Fruit fly (Drosophila melanogaster): ENCODE measurements around the gene Sfp24Ba.

Gene Sfp24Ba

DNA sequence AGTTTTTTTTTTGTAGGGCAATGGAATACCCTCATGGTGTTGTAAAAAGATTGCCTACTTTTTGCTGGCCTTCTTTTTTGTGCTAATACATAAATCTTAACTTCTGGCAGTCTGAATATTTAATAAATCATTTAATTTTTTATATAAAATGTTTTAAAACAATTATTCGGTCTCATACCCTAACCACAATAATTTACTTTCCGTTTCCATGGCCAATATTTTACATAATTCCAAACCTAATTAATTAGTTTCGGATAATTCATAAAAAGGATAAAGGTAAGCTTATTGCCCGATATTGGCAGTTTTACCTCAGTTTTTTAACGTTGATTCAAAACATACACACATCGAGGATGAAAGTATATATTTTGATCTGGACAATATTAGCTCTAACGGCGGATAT, 31.5 kb upstream of the Sfp24Ba start, which contains the start of gene CG42465:
CG42465 (plus strand) TSS at position 301 of the 400 bp plus-strand sequence.
- no peak for TF ChIP-seq chn (GFP tag; optimal IDR thresholded peaks at IDR 0.05)
- no peak for TF ChIP-seq CG13287 (GFP tag; IDR thresholded peaks at IDR 0.05; ENCODE audit: partially characterized antibody)
- no peak for TF ChIP-seq CG9437 (GFP tag; optimal IDR thresholded peaks at IDR 0.05)

DNA sequence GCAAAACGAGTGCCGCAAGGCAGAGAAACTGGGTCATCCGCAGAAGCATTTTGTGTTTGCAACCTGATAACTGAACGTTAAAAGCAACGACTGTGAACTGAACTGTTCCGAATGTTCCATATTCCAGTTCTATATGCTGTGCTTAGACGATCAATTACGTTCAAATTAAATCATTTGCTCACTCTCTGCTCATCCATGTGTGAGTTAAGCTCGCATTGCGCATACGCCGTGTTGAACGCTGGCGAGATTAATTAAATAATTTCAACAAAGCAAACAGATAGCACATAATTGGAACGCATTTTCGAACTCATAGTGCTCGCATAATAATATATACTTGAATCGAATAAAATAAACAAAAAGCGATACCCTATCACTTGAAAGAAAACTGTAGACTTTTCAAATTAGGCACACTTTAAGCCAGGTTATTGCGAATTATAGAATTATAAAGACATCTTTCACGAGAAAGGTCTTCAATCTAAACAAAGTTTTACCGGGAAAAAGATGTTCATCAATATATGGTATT, 30.7 kb upstream of the Sfp24Ba start, which contains the start of the genes CG10031 and CG42464:
CG10031 (minus strand) TSS at position 101 of the 523 bp plus-strand sequence.
CG42464 (plus strand) TSS at position 473 of the 523 bp plus-strand sequence.
- TF ChIP-seq Pdp1 (GFP tag; optimal IDR thresholded peaks at IDR 0.05) (peak in 1 of 2 experiments; percentile 42), org-1 (GFP tag; optimal IDR thresholded peaks at IDR 0.05) (no peak), pan (optimal IDR thresholded peaks at IDR 0.05) (no peak), pan (GFP tag; optimal IDR thresholded peaks at IDR 0.05 in 1 of 2, IDR thresholded peaks at IDR 0.05 in 1 of 2) (no peak), Jarid2 (GFP tag; optimal IDR thresholded peaks at IDR 0.05) (no peak), Oaz (GFP tag; IDR thresholded peaks at IDR 0.05) (no peak), zfh1 (GFP tag; IDR thresholded peaks at IDR 0.05) (no peak), aop (GFP tag; IDR thresholded peaks at IDR 0.05) (no peak), CG15514 (GFP tag; optimal IDR thresholded peaks at IDR 0.05) (peak; percentile 56), CG2199 (GFP tag; IDR thresholded peaks at IDR 0.05) (no peak), pum (GFP tag; optimal IDR thresholded peaks at IDR 0.05) (no peak), slou (GFP tag; optimal IDR thresholded peaks at IDR 0.05) (no peak), CG17359 (tag; optimal IDR thresholded peaks at IDR 0.05) (no peak), CG34376 (GFP tag; optimal IDR thresholded peaks at IDR 0.05) (peak; percentile 26), al (GFP tag; IDR thresholded peaks at IDR 0.05) (no peak), Poxn (GFP tag; IDR thresholded peaks at IDR 0.05) (no peak)

DNA sequence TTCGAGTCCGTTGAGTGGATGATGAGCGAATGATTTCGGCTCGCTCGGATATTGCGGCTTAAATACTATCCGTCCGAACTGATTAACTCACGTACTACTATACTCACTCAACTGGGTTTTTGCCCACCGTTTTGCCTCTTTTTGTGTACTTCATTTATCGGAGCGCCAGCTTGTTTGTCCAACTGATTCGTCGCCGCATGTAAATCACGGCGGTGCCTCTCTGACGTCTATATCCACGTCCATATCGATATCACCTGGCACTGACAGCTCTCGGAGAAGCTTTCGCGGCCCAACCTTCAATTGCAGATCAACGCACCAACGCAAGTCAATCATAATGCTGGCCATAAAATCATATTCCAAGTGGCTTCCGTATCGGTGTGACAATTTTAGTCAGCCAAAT, 29.4 kb upstream of the Sfp24Ba start, which contains the start of gene CG3604:
CG3604 (minus strand) TSS at position 101 of the 400 bp plus-strand sequence.
- TF ChIP-seq Eip74EF (GFP tag; optimal IDR thresholded peaks at IDR 0.05) (peak in 1 of 2 experiments; percentile 14), lmd (GFP tag; IDR thresholded peaks at IDR 0.05) (no peak), luna (GFP tag; optimal IDR thresholded peaks at IDR 0.05) (no peak)

DNA sequence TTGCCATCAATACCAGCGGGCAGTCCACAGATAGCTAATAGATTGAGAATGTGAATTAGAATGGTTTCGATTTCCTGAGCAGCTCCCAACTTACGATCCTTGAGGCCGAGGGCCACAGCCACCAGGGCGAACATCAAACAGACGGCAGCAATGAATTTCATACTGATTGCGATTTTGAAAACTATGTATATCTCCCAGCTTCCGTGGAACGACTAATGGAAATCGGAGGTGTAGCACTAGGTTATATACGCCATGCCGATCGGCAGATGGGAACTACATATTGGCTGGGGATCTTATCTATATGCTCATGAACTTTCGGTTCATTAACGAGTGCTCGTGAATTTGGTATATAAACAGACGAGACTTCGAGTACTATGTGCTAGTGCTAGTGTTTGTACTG, 28.1 kb upstream of the Sfp24Ba start, which contains the start of gene IM33:
IM33 (minus strand) TSS at position 221 of the 400 bp plus-strand sequence.
- peak; percentile 11 for TF ChIP-seq CG10543 (GFP tag; optimal IDR thresholded peaks at IDR 0.05)
- TF ChIP-seq CG34376 (GFP tag; optimal IDR thresholded peaks at IDR 0.05), result peak; percentile 61
- no peak for TF ChIP-seq cg (GFP tag; optimal IDR thresholded peaks at IDR 0.05)
- no peak for TF ChIP-seq CG11696 (GFP tag; IDR thresholded peaks at IDR 0.05)
- TF ChIP-seq tgo (GFP tag; IDR thresholded peaks at IDR 0.05), result no peak
- TF ChIP-seq CG7357 (GFP tag; IDR thresholded peaks at IDR 0.05), result 0 out of 3 replicates have a peak, but pooled peaks have one; percentile 9
- TF ChIP-seq CG30431 (GFP tag; optimal IDR thresholded peaks at IDR 0.05), result no peak
- no peak for TF ChIP-seq dmrt11E (tag; optimal IDR thresholded peaks at IDR 0.05)
- no peak for TF ChIP-seq Hsf (GFP tag; optimal IDR thresholded peaks at IDR 0.05)
- no peak for TF ChIP-seq eve (GFP tag; optimal IDR thresholded peaks at IDR 0.05)
- TF ChIP-seq slbo (GFP tag; IDR thresholded peaks at IDR 0.05), result no peak
- no peak for TF ChIP-seq CG15479 (GFP tag; optimal IDR thresholded peaks at IDR 0.05)
- TF ChIP-seq CG6254 (GFP tag; optimal IDR thresholded peaks at IDR 0.05), result no peak
- TF ChIP-seq nom (GFP tag; optimal IDR thresholded peaks at IDR 0.05), result no peak
- TF ChIP-seq sug (tag; optimal IDR thresholded peaks at IDR 0.05), result peak; percentile 51
